Fruit fly (Drosophila melanogaster): Measurements from ENCODE around the gene CG5895.
A peak's percentile ranks its signal among the peaks of the same experiment; 100 is the strongest.

CG5895 gene

dm6 chr3L:16037048-16037477, 1.8 kb downstream of the CG5895 start (continued):
- TF ChIP-seq fd102C (GFP tag; optimal IDR thresholded peaks at IDR 0.05), result peak; percentile 26
- peak; percentile 65 for TF ChIP-seq CG10565 (GFP tag; optimal IDR thresholded peaks at IDR 0.05)
- TF ChIP-seq CG42726 (GFP tag; IDR thresholded peaks at IDR 0.05; ENCODE audit: partially characterized antibody), result no peak
- peak; percentile 69 for TF ChIP-seq CG9876 (GFP tag; optimal IDR thresholded peaks at IDR 0.05)
- TF ChIP-seq Awh (GFP tag; IDR thresholded peaks at IDR 0.05), result peak; percentile 80
- peak; percentile 59 for TF ChIP-seq Dip3 (GFP tag; optimal IDR thresholded peaks at IDR 0.05)
- peak; percentile 41 for TF ChIP-seq Deaf1 (tag; optimal IDR thresholded peaks at IDR 0.05)
- no peak for TF ChIP-seq fru (optimal IDR thresholded peaks at IDR 0.05)
- no peak; the same call in 1 of the 2 replicates for TF ChIP-seq CG43689 (GFP tag; IDR thresholded peaks at IDR 0.05)
- peak; percentile 84 for TF ChIP-seq CG33213 (GFP tag; optimal IDR thresholded peaks at IDR 0.05)
- TF ChIP-seq CG15696 (tag; optimal IDR thresholded peaks at IDR 0.05), result peak; percentile 72
- peak; percentile 65; the same call in 1 of the 2 replicates for TF ChIP-seq ssp (GFP tag; IDR thresholded peaks at IDR 0.05)
- TF ChIP-seq stc (GFP tag; IDR thresholded peaks at IDR 0.05), result peak; percentile 78
- TF ChIP-seq eve (GFP tag; optimal IDR thresholded peaks at IDR 0.05), result no peak
- TF ChIP-seq Poxn (GFP tag; IDR thresholded peaks at IDR 0.05), result no peak
- TF ChIP-seq CG3407 (GFP tag; optimal IDR thresholded peaks at IDR 0.05), result peak; percentile 31
- TF ChIP-seq repo (GFP tag; optimal IDR thresholded peaks at IDR 0.05), result peak; percentile 73
- TF ChIP-seq NFAT (GFP tag; IDR thresholded peaks at IDR 0.05), result peak; percentile 85
- peak; percentile 53 for TF ChIP-seq CG9437 (GFP tag; optimal IDR thresholded peaks at IDR 0.05)
- peak; percentile 92 for TF ChIP-seq CG1603 (tag; optimal IDR thresholded peaks at IDR 0.05)
- TF ChIP-seq CHES-1-like (GFP tag; optimal IDR thresholded peaks at IDR 0.05), result peak; percentile 84
- peak; percentile 85 for TF ChIP-seq CG8290 (GFP tag; optimal IDR thresholded peaks at IDR 0.05)
- peak; percentile 45 to 94 for TF ChIP-seq CG8290 (tag; optimal IDR thresholded peaks at IDR 0.05)
- peak; percentile 33 for TF ChIP-seq Fer2 (tag; optimal IDR thresholded peaks at IDR 0.05)
- peak; percentile 35 for TF ChIP-seq trh (GFP tag; optimal IDR thresholded peaks at IDR 0.05)
- peak; percentile 91 for TF ChIP-seq CG3847 (GFP tag; IDR thresholded peaks at IDR 0.05)
- TF ChIP-seq ERR (GFP tag; optimal IDR thresholded peaks at IDR 0.05), result peak; percentile 53
- peak; percentile 88 for TF ChIP-seq gro (GFP tag; optimal IDR thresholded peaks at IDR 0.05)
- peak; percentile 92 for TF ChIP-seq pzg (GFP tag; optimal IDR thresholded peaks at IDR 0.05)
- TF ChIP-seq CG13296 (GFP tag; optimal IDR thresholded peaks at IDR 0.05), result peak; percentile 67
- no peak for TF ChIP-seq ab (GFP tag; optimal IDR thresholded peaks at IDR 0.05)
- peak; percentile 64 for TF ChIP-seq Chrac-16 (GFP tag; optimal IDR thresholded peaks at IDR 0.05)
- peak; percentile 77 for TF ChIP-seq unpg (GFP tag; optimal IDR thresholded peaks at IDR 0.05)
- peak; percentile 71 for TF ChIP-seq CG10209 (GFP tag; optimal IDR thresholded peaks at IDR 0.05)
- TF ChIP-seq CG14710 (tag; optimal IDR thresholded peaks at IDR 0.05), result peak; percentile 90
- TF ChIP-seq CG14667 (GFP tag; IDR thresholded peaks at IDR 0.05), result no peak; the same call in 1 of the 2 replicates
- TF ChIP-seq CG16813 (GFP tag; IDR thresholded peaks at IDR 0.05; ENCODE audit: partially characterized antibody), result peak; percentile 60
- peak; percentile 56 for TF ChIP-seq slp2 (GFP tag; optimal IDR thresholded peaks at IDR 0.05)
- peak; percentile 86 for TF ChIP-seq CG13624 (GFP tag; optimal IDR thresholded peaks at IDR 0.05)
- TF ChIP-seq CG11247 (GFP tag; IDR thresholded peaks at IDR 0.05), result peak; percentile 70
- peak; percentile 43 for TF ChIP-seq tx (GFP tag; optimal IDR thresholded peaks at IDR 0.05)
- TF ChIP-seq sens-2 (GFP tag; IDR thresholded peaks at IDR 0.05), result peak; percentile 57; the same call in 1 of the 2 replicates
- peak; percentile 65; the same call in 1 of the 2 replicates for TF ChIP-seq ato (GFP tag; IDR thresholded peaks at IDR 0.05; ENCODE audit: partially characterized antibody)
- TF ChIP-seq CG11093 (GFP tag; IDR thresholded peaks at IDR 0.05), result peak; percentile 33; the same call in 1 of the 3 replicates
- peak; percentile 58 for TF ChIP-seq sd (tag; optimal IDR thresholded peaks at IDR 0.05)
- TF ChIP-seq CG7987 (GFP tag; optimal IDR thresholded peaks at IDR 0.05), result peak; percentile 62
- peak; percentile 77 for TF ChIP-seq Hand (GFP tag; optimal IDR thresholded peaks at IDR 0.05)
- peak; percentile 55; the same call in 2 of the 4 replicates for TF ChIP-seq Gug (GFP tag; IDR thresholded peaks at IDR 0.05)
- TF ChIP-seq nau (GFP tag; optimal IDR thresholded peaks at IDR 0.05), result peak; percentile 60
- TF ChIP-seq Taf1 (GFP tag; IDR thresholded peaks at IDR 0.05), result peak; percentile 58
- peak; percentile 60 for TF ChIP-seq Spps (tag; optimal IDR thresholded peaks at IDR 0.05)
